Fruit fly (Drosophila melanogaster): ENCODE results near the gene CG14073.

Gene CG14073

DNA sequence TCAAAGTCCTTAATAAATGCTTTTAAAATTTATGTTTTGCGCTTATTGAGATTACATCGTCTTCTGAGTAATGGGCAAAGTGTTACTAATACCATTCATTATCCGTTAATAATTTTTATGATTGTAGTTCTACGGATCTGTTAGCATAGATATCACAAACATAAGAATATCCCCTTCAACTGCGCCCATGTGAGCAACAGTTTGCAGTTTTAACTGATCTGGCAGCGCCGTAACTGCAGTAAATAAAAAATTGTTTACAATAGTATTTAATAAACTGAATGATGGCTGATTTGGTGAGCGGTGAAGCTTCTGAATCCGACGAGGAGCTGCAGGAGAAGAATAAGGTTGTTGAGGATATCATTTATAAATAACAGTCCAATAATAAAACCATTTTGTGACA is 49.6 kb upstream of the CG14073 start, which contains the start of gene Blos3 (continued):
- peak; percentile 1 for TF ChIP-seq CG3995 (GFP tag; optimal IDR thresholded peaks at IDR 0.05)
- peak; percentile 27 for TF ChIP-seq CG9609 (GFP tag; optimal IDR thresholded peaks at IDR 0.05)
- peak; percentile 35 for TF ChIP-seq CG4820 (GFP tag; optimal IDR thresholded peaks at IDR 0.05)
- peak; percentile 76 for TF ChIP-seq gem (tag; optimal IDR thresholded peaks at IDR 0.05)
- no peak for TF ChIP-seq CG17612 (GFP tag; IDR thresholded peaks at IDR 0.05)
- TF ChIP-seq CG7987 (GFP tag; optimal IDR thresholded peaks at IDR 0.05), result peak; percentile 46
- no peak for TF ChIP-seq Hey (tag; optimal IDR thresholded peaks at IDR 0.05)
- peak; percentile 14; the same call in 1 of the 2 replicates for TF ChIP-seq sisA (GFP tag; IDR thresholded peaks at IDR 0.05)
- TF ChIP-seq CG1602 (GFP tag; optimal IDR thresholded peaks at IDR 0.05), result peak; percentile 28
- TF ChIP-seq dmrt99B (tag; optimal IDR thresholded peaks at IDR 0.05), result no peak
- no peak for TF ChIP-seq CG6683 (GFP tag; optimal IDR thresholded peaks at IDR 0.05)
- TF ChIP-seq Rfx (GFP tag; IDR thresholded peaks at IDR 0.05), result peak; percentile 52; the same call in 1 of the 2 replicates
- TF ChIP-seq Stat92E (GFP tag; optimal IDR thresholded peaks at IDR 0.05), result no peak
- peak; percentile 9 for TF ChIP-seq Atf3 (GFP tag; optimal IDR thresholded peaks at IDR 0.05)
- peak in 1 of 2 experiments; percentile 49 for TF ChIP-seq Pdp1 (GFP tag; optimal IDR thresholded peaks at IDR 0.05)
- TF ChIP-seq maf-S (GFP tag; optimal IDR thresholded peaks at IDR 0.05), result peak; percentile 62
- TF ChIP-seq jumu (GFP tag; optimal IDR thresholded peaks at IDR 0.05), result peak; percentile 53
- TF ChIP-seq CG7786 (GFP tag; optimal IDR thresholded peaks at IDR 0.05), result peak; percentile 31
- TF ChIP-seq CG6689 (GFP tag; IDR thresholded peaks at IDR 0.05), result peak; percentile 42; the same call in 1 of the 2 replicates
- no peak for TF ChIP-seq CG6791 (GFP tag; IDR thresholded peaks at IDR 0.05; ENCODE audit: partially characterized antibody)
- TF ChIP-seq stc (GFP tag; IDR thresholded peaks at IDR 0.05), result no peak
- no peak for TF ChIP-seq h (optimal IDR thresholded peaks at IDR 0.05)
- no peak for TF ChIP-seq sim (GFP tag; IDR thresholded peaks at IDR 0.05)
- no peak for TF ChIP-seq Opbp (GFP tag; IDR thresholded peaks at IDR 0.05; ENCODE audit: partially characterized antibody)
- TF ChIP-seq CG9932 (GFP tag; IDR thresholded peaks at IDR 0.05), result 0 out of 2 replicates have a peak, but pooled peaks have one; percentile 41
- TF ChIP-seq fu2 (GFP tag; optimal IDR thresholded peaks at IDR 0.05), result peak; percentile 16
- peak; percentile 36; the same call in 1 of the 2 replicates for TF ChIP-seq lmd (GFP tag; IDR thresholded peaks at IDR 0.05)
- peak; percentile 54 for TF ChIP-seq CG2712 (tag; optimal IDR thresholded peaks at IDR 0.05)
- no peak for TF ChIP-seq Neu2 (GFP tag; optimal IDR thresholded peaks at IDR 0.05; ENCODE audit: borderline replicate concordance)
- TF ChIP-seq chinmo (GFP tag; IDR thresholded peaks at IDR 0.05; ENCODE audit: partially characterized antibody), result peak; percentile 69; the same call in 3 of the 4 replicates
- TF ChIP-seq CG14050 (GFP tag; IDR thresholded peaks at IDR 0.05), result no peak
- TF ChIP-seq nau (GFP tag; optimal IDR thresholded peaks at IDR 0.05), result no peak
- TF ChIP-seq C15 (GFP tag; IDR thresholded peaks at IDR 0.05), result no peak
- no peak for TF ChIP-seq CG9876 (GFP tag; optimal IDR thresholded peaks at IDR 0.05)
- peak; percentile 40 for TF ChIP-seq CG15696 (tag; optimal IDR thresholded peaks at IDR 0.05)
- no peak for TF ChIP-seq CG10209 (GFP tag; optimal IDR thresholded peaks at IDR 0.05)
- no peak for TF ChIP-seq lab (GFP tag; optimal IDR thresholded peaks at IDR 0.05)
- peak; percentile 7 for TF ChIP-seq CHES-1-like (GFP tag; optimal IDR thresholded peaks at IDR 0.05)
- TF ChIP-seq z (GFP tag; IDR thresholded peaks at IDR 0.05), result no peak
- peak; percentile 16; the same call in 1 of the 2 replicates for TF ChIP-seq Rx (GFP tag; IDR thresholded peaks at IDR 0.05)
- peak; percentile 1 for TF ChIP-seq nerfin-1 (tag; optimal IDR thresholded peaks at IDR 0.05)
- no peak for TF ChIP-seq inv (GFP tag; IDR thresholded peaks at IDR 0.05; ENCODE audit: partially characterized antibody)
- TF ChIP-seq CG12104 (GFP tag; optimal IDR thresholded peaks at IDR 0.05), result peak; percentile 12
- TF ChIP-seq CG17568 (GFP tag; optimal IDR thresholded peaks at IDR 0.05), result no peak
- TF ChIP-seq CG7928 (GFP tag; optimal IDR thresholded peaks at IDR 0.05), result no peak
- no peak for TF ChIP-seq CG6854 (GFP tag; optimal IDR thresholded peaks at IDR 0.05)
- 0 out of 3 replicates have a peak, but pooled peaks have one; percentile 34 for TF ChIP-seq zfh1 (GFP tag; IDR thresholded peaks at IDR 0.05)
- no peak for TF ChIP-seq CG11398 (GFP tag; optimal IDR thresholded peaks at IDR 0.05)
- TF ChIP-seq ssp (GFP tag; IDR thresholded peaks at IDR 0.05), result no peak
- no peak for TF ChIP-seq CrebB (tag; optimal IDR thresholded peaks at IDR 0.05)
- no peak for TF ChIP-seq Bdp1 (GFP tag; optimal IDR thresholded peaks at IDR 0.05)

Measured in whole organism, embryonic.